Worm (Caenorhabditis elegans) whole organism, early embryonic: ENCODE results near the gene ref-1.

Experiments
- B0310.2 ChIP-seq: sonication (generic microtip); optimal IDR thresholded peaks from 2 replicates; lab custom pipeline; 2016; ENCODE audit warnings: mild to moderate bottlenecking, missing genetic modification characterization, missing compliant biosample characterization
- F13C5.2 ChIP-seq: sonication (generic microtip); optimal IDR thresholded peaks from 2 replicates; lab custom pipeline; 2017; ENCODE audit warnings: mild to moderate bottlenecking, missing genetic modification characterization, inconsistent platforms, missing compliant biosample characterization
- aly-1 ChIP-seq: sonication (generic microtip); optimal IDR thresholded peaks from 2 replicates; lab custom pipeline; 2016; ENCODE audit warnings: missing genetic modification characterization, missing compliant biosample characterization
- ama-1 ChIP-seq: fragments of 150-350 bp; optimal IDR thresholded peaks from 2 replicates; lab custom pipeline; 2014
- ceh-13 ChIP-seq: fragments of 200-800 bp; sonication (Bioruptor generic); optimal IDR thresholded peaks from 2 replicates; lab custom pipeline; 2018; ENCODE audit warnings: mild to moderate bottlenecking, missing genetic modification characterization, missing compliant biosample characterization
- ceh-36 ChIP-seq: sonication (generic microtip); optimal IDR thresholded peaks from 2 replicates; lab custom pipeline; 2016; ENCODE audit warnings: missing genetic modification characterization, inconsistent platforms, missing compliant biosample characterization
- ets-7 ChIP-seq: sonication (generic microtip); optimal IDR thresholded peaks from 2 replicates; lab custom pipeline; 2016; ENCODE audit warnings: missing genotype, missing genetic modification characterization, missing compliant biosample characterization
- flt-1 ChIP-seq: fragments of 200-800 bp; sonication (Bioruptor generic); IDR thresholded peaks from 2 replicates; pipeline ENCODE4 v1.3.6; 2022; ENCODE audit warnings: missing genetic modification characterization, missing compliant biosample characterization
- hmbx-1 ChIP-seq: sonication (generic microtip); optimal IDR thresholded peaks from 2 replicates; lab custom pipeline; 2016; ENCODE audit warnings: mild to moderate bottlenecking, missing genetic modification characterization, missing compliant biosample characterization
- hmg-4 ChIP-seq: fragments of 200-800 bp; sonication (Bioruptor generic); optimal IDR thresholded peaks from 2 replicates; lab custom pipeline; 2018; ENCODE audit warnings: mild to moderate bottlenecking, missing genetic modification characterization, missing compliant biosample characterization
- hnd-1 ChIP-seq: sonication (generic microtip); optimal IDR thresholded peaks from 2 replicates; lab custom pipeline; 2016; ENCODE audit warnings: missing genetic modification characterization, missing compliant biosample characterization
- pes-1 ChIP-seq: fragments of 200-800 bp; sonication (Bioruptor generic); IDR thresholded peaks from 2 replicates; pipeline ENCODE4 v1.3.6; 2022; ENCODE audit warnings: missing genetic modification reagents, missing genetic modification characterization, missing compliant biosample characterization
- scrt-1 ChIP-seq: fragments of 200-800 bp; sonication (Bioruptor generic); IDR thresholded peaks from 2 replicates; pipeline ENCODE4 v1.3.6; 2022; ENCODE audit warnings: missing genetic modification characterization, missing compliant biosample characterization
- sea-1 ChIP-seq: fragments of 200-800 bp; sonication (Bioruptor generic); conservative IDR thresholded peaks from 2 replicates; pipeline ENCODE4 v1.3.6; 2022; ENCODE audit warnings: missing genetic modification characterization, missing compliant biosample characterization
- tbx-11 ChIP-seq: fragments of 200-800 bp; sonication (Bioruptor generic); IDR thresholded peaks from 2 replicates; pipeline ENCODE4 v1.3.6; 2022; ENCODE audit warnings: missing genetic modification characterization, missing compliant biosample characterization
- tbx-37 ChIP-seq: fragments of 200-800 bp; sonication (Bioruptor generic); conservative IDR thresholded peaks from 2 replicates; pipeline ENCODE4 v1.3.6; 2022; ENCODE audit warnings: missing genetic modification reagents, missing genetic modification characterization, missing compliant biosample characterization
- tra-4 ChIP-seq: sonication (generic microtip); optimal IDR thresholded peaks from 2 replicates; lab custom pipeline; 2017; ENCODE audit warnings: missing genetic modification characterization, missing compliant biosample characterization

Gene ref-1

DNA sequence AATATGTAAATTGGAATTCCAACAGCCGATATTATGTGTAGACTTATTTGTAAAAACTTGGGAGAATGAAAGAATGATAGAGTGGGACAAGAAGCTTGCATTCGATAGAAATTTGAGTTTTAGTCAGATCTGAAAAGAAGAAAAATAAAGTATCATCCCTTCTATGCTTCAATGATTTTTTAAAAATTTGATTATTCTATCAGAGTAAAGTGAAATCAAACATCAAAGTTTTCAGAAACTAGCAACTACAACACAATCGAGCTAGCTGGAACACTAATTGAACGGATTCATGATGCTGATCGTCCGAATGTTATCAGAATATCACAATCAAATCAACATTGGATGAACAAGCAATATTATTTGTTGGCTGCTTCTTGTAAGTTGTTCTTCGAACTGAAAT is 8.8 kb downstream of the ref-1 start, which contains the start of gene srh-135:
Gene srh-135, minus strand, starts transcription at position 101 of the 400 bp plus-strand sequence.
- no peak for TF ChIP-seq ceh-36 (tag; lab: Kevin White, UChicago)
- no peak for TF ChIP-seq hmg-4 (GFP tag; lab: Kevin White, UChicago)
- no peak for TF ChIP-seq sea-1
- TF ChIP-seq pes-1 (GFP tag; lab: Robert Waterston, UW), result no peak

DNA sequence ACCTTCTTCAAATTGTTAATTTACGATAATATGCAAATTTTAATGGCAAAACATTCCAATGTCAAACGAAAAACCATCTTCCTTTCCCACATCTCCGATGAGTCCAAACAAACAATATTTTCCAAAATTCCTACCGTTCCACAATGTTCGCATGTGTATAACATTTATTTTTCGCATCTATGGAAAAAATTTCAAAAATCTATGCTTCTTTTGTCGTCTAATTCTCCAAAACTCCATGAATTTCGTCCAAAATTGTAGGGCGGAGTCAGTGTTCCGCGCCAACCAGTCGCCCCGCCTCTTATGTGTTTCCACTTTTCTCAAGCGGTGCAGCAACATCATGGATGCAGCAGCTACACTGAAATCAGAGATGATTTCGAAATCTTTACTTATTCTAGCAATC is 12.7 kb downstream of the ref-1 start, which contains the start of gene T01E8.8:
Gene T01E8.8, plus strand, starts transcription at position 301 of the 400 bp plus-strand sequence.
- no peak for TF ChIP-seq scrt-1 (GFP tag; lab: Robert Waterston, UW)
- TF ChIP-seq flt-1 (GFP tag; lab: Robert Waterston, UW), result no peak
- TF ChIP-seq F13C5.2 (tag; lab: Kevin White, UChicago), result no peak
- no peak for TF ChIP-seq tra-4 (tag; lab: Kevin White, UChicago)

DNA sequence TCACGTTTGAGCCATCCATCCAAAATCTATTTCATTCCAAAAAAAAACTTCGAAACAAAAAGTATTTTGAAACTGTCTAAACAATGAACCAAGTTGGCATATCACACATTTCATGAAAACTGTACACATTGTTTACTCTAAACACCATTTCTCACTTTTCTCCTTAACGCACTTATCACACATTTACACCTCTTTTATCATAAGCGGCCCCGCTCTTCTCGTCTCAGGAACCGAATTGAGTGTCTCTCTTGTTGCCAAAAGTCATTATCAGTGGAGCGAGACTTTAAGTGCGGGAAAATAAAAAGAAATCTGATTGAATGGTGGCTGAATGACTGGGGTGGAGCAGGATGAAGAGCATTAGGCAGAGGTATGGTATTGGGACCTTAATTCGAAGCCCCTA is 13.6 kb downstream of the ref-1 start:
- TF ChIP-seq ceh-13 (GFP tag; lab: Kevin White, UChicago) (no peak), pes-1 (GFP tag; lab: Robert Waterston, UW) (no peak), flt-1 (GFP tag; lab: Robert Waterston, UW) (no peak), hmg-4 (GFP tag; lab: Kevin White, UChicago) (no peak), hmbx-1 (tag; lab: Kevin White, UChicago) (no peak), sea-1 (no peak), tbx-37 (GFP tag; lab: Robert Waterston, UW) (no peak), F13C5.2 (tag; lab: Kevin White, UChicago) (no peak), hnd-1 (tag; lab: Kevin White, UChicago) (no peak), ama-1 (lab: Kevin White, UChicago) (no peak), aly-1 (tag; lab: Kevin White, UChicago) (no peak), ceh-36 (tag; lab: Kevin White, UChicago) (no peak), tbx-11 (no peak), ets-7 (tag; lab: Kevin White, UChicago) (no peak), scrt-1 (GFP tag; lab: Robert Waterston, UW) (no peak), tra-4 (tag; lab: Kevin White, UChicago) (no peak), B0310.2 (no peak)

DNA sequence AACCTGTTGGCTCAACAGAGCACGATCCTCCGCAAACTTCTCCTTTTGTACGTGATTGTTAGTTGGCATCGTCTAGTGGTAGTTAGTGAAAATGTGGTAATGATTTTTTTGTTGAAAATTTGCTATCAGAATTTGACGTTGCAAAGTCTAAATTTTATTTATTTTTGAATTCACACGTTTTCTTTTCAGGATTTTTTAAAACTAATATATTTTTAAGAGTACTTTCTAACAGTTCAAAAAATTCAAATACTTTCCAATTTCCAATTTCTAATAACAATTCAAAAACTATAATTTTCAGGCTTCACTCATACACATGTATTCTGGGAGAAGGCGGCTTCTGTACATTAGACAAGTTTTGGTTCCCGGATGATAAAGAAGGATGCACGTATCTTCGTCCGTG is 16.1 kb downstream of the ref-1 start, which contains the start of gene ubxn-5:
Gene ubxn-5, minus strand, starts transcription at position 101 of the 400 bp plus-strand sequence.
- TF ChIP-seq flt-1 (GFP tag; lab: Robert Waterston, UW) (no peak), hnd-1 (tag; lab: Kevin White, UChicago) (no peak), sea-1 (no peak)

DNA sequence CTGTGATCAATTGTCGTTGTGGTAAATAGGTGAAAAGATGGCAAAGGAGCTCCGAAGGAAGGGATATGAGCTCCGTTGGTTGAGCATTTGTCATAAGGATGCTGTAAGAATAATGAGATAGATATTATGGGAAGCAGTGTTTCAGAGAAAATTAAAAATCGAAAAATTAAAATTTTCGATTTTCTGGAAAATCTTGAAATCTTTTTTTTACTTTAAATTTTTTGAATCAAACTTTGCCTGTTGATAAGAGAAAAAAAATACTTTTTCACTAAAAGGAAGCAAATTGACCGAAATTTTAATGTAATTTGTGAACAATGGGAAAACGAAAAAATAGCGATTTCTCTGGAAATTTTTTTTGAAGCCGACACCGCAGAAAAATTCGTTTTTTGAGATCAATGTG is 21.3 kb downstream of the ref-1 start, which contains the start of gene mec-15:
Gene mec-15, minus strand, starts transcription at position 101 of the 400 bp plus-strand sequence.
- TF ChIP-seq B0310.2 (no peak), sea-1 (no peak), scrt-1 (GFP tag; lab: Robert Waterston, UW) (no peak), pes-1 (GFP tag; lab: Robert Waterston, UW) (no peak), hmbx-1 (tag; lab: Kevin White, UChicago) (no peak), tbx-37 (GFP tag; lab: Robert Waterston, UW) (no peak), hmg-4 (GFP tag; lab: Kevin White, UChicago) (no peak), ceh-36 (tag; lab: Kevin White, UChicago) (no peak), aly-1 (tag; lab: Kevin White, UChicago) (no peak), hnd-1 (tag; lab: Kevin White, UChicago) (no peak)

DNA sequence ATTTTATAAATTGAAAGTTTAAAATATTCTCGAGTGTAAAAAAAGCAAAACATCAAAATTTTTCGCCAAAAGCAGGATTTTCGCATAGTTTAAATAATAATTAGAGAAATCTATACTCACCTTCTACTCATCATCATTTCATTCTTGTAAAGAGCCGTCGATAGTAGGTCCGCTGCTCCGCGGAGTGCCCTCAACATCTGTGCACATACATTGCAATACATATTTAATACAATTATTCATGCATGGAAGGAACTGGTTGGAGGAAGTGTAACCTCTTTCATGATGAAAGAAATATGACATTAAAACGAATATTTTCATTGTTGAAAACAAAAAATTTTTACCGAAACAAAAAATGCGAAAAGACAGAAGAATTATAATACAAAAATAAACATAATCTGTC is 24.0 kb downstream of the ref-1 start, which contains the start of gene mrps-14:
Gene mrps-14, minus strand, starts transcription at position 197 of the 400 bp plus-strand sequence.
- TF ChIP-seq tra-4 (tag; lab: Kevin White, UChicago) (no peak), sea-1 (no peak), ceh-13 (GFP tag; lab: Kevin White, UChicago) (no peak), aly-1 (tag; lab: Kevin White, UChicago) (no peak), hmg-4 (GFP tag; lab: Kevin White, UChicago) (no peak), scrt-1 (GFP tag; lab: Robert Waterston, UW) (no peak)

DNA sequence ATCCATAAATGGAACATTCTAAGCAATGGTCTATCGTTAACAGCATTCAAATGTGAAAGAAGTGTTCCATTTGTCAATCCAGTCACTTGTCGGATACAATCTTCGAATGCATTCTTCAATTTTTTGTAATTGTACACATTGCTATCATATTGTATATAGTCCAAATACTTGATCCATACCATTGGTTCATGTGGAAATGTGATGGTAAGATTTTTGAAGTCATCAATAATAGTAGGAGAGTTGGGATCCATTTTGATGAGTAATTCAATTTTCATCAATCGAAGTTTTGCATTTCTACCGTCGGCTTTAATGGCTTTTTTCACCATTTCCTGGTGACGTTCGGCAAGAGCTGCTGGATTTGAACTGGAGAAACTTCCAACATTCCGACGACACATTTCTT is 27.3 kb downstream of the ref-1 start:
- no peak for TF ChIP-seq tbx-11
- TF ChIP-seq ceh-13 (GFP tag; lab: Kevin White, UChicago), result no peak
- TF ChIP-seq sea-1, result no peak
- no peak for TF ChIP-seq pes-1 (GFP tag; lab: Robert Waterston, UW)
- no peak for TF ChIP-seq aly-1 (tag; lab: Kevin White, UChicago)
- no peak for TF ChIP-seq tbx-37 (GFP tag; lab: Robert Waterston, UW)
- TF ChIP-seq F13C5.2 (tag; lab: Kevin White, UChicago), result no peak

DNA sequence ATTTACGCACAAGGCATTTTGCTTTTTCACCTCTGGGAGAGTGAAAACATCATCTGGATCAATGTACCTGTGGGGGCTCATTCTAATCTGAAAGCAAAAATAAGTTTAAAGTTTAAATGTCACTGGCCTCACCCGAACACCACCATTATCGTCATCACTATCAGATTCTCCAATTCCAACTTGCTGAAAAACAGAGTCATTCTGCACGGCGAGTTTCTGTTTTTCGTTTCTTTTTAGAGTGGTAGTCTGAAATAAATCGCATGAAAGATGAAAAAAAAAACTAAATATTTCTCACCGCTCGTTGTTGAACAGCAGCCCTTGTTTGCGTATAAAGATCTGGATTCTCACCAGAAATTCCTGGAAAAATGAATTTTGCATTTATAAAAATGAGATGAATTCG is 28.9 kb downstream of the ref-1 start:
- TF ChIP-seq pes-1 (GFP tag; lab: Robert Waterston, UW), result no peak
- no peak for TF ChIP-seq B0310.2
- TF ChIP-seq ceh-13 (GFP tag; lab: Kevin White, UChicago), result no peak
- TF ChIP-seq sea-1, result no peak
- TF ChIP-seq tra-4 (tag; lab: Kevin White, UChicago), result no peak
- TF ChIP-seq scrt-1 (GFP tag; lab: Robert Waterston, UW), result no peak
- TF ChIP-seq ets-7 (tag; lab: Kevin White, UChicago), result no peak
- TF ChIP-seq hmg-4 (GFP tag; lab: Kevin White, UChicago), result no peak
- TF ChIP-seq F13C5.2 (tag; lab: Kevin White, UChicago), result no peak
- no peak for TF ChIP-seq aly-1 (tag; lab: Kevin White, UChicago)
- TF ChIP-seq ceh-36 (tag; lab: Kevin White, UChicago), result no peak
- TF ChIP-seq tbx-11, result no peak
- no peak for TF ChIP-seq flt-1 (GFP tag; lab: Robert Waterston, UW)
